Worm (Caenorhabditis elegans) whole organism, young adult: Measurements from ENCODE around the gene pfd-5.
"Not testable (repeated sequence)": the region's sequence is repeated elsewhere in the genome, so short reads cannot be mapped to it uniquely, and the experiment has no call there.

Experiments
- attf-5 ChIP-seq: fragments of 200-800 bp; sonication (Bioruptor generic); optimal IDR thresholded peaks from 2 replicates; lab custom pipeline; 2018; ENCODE audit warnings: mild to moderate bottlenecking, missing genetic modification characterization, missing compliant biosample characterization
- ceh-40 ChIP-seq: fragments of 200-800 bp; sonication (Bioruptor generic); IDR thresholded peaks from 2 replicates; pipeline ENCODE4 v1.3.6; 2022; ENCODE audit warnings: missing genetic modification characterization, missing compliant biosample characterization
- ceh-79 ChIP-seq: sonication (generic microtip); optimal IDR thresholded peaks from 2 replicates; lab custom pipeline; 2017; ENCODE audit warnings: mild to moderate bottlenecking, missing genetic modification characterization, missing compliant biosample characterization
- lir-1 ChIP-seq: fragments of 200-800 bp; sonication (Bioruptor generic); conservative IDR thresholded peaks from 2 replicates; pipeline ENCODE4 v1.3.6; 2022; ENCODE audit warnings: missing genetic modification reagents, missing genetic modification characterization, missing compliant biosample characterization
- unc-130 ChIP-seq: sonication (generic microtip); optimal IDR thresholded peaks from 2 replicates; lab custom pipeline; 2016; ENCODE audit warnings: missing genetic modification reagents, missing genetic modification characterization, missing compliant biosample characterization
- unc-62 ChIP-seq: fragments of 150-350 bp; optimal IDR thresholded peaks from 2 replicates; lab custom pipeline; 2014; ENCODE audit warnings: missing biosample characterization, missing genetic modification reagents, missing genetic modification characterization
- ztf-22 ChIP-seq: fragments of 200-800 bp; sonication (Bioruptor generic); optimal IDR thresholded peaks from 2 replicates; lab custom pipeline; 2018; ENCODE audit warnings: mild to moderate bottlenecking, missing genetic modification characterization, moderate library complexity, missing compliant biosample characterization
- ztf-6 ChIP-seq: fragments of 200-800 bp; sonication (Bioruptor generic); IDR thresholded peaks from 2 replicates; pipeline ENCODE4 v1.3.6; 2022; ENCODE audit warnings: missing genetic modification reagents, missing genetic modification characterization, missing compliant biosample characterization

ce11 chrIII:7237877-7238276 lies 39.2 kb upstream of the pfd-5 start:
- not testable (repeated sequence) for TF ChIP-seq ztf-22; unc-62 (GFP tag; lab: Kevin White, UChicago); ztf-6 (GFP tag; lab: Robert Waterston, UW); unc-130 (GFP tag; lab: Kevin White, UChicago); ceh-79; attf-5 (GFP tag; lab: Kevin White, UChicago); lir-1 (GFP tag; lab: Robert Waterston, UW); ceh-40 (GFP tag; lab: Robert Waterston, UW)
